Fruit fly (Drosophila melanogaster) whole organism, prepupa: ENCODE results near the gene CG11593.

Source experiments
- Blimp-1 ChIP-seq: fragments of 200-800 bp; sonication (Bioruptor generic); optimal IDR thresholded peaks from 3 replicates; lab custom pipeline; 2017; ENCODE audit warnings: missing biosample characterization, missing genetic modification characterization, mild to moderate bottlenecking, moderate library complexity, missing genetic modification reagents
- CG10669 ChIP-seq: fragments of 200-800 bp; sonication (Bioruptor generic); optimal IDR thresholded peaks from 3 replicates; lab custom pipeline; 2018; ENCODE audit warnings: missing biosample characterization, mild to moderate bottlenecking, missing genetic modification characterization, moderate library complexity
- CG11294 ChIP-seq: fragments of 200-800 bp; sonication (Bioruptor generic); IDR thresholded peaks from 2 replicates; pipeline ENCODE4 v1.3.6; 2022; ENCODE audit warnings: missing biosample characterization, missing genetic modification characterization
- CG11762 ChIP-seq: fragments of 200-800 bp; sonication (Bioruptor generic); optimal IDR thresholded peaks from 3 replicates; lab custom pipeline; 2016; ENCODE audit warnings: missing biosample characterization, missing genetic modification characterization; ENCODE audit not compliant: insufficient read depth
- CG11902 ChIP-seq: fragments of 200-800 bp; sonication (Bioruptor generic); optimal IDR thresholded peaks from 3 replicates; lab custom pipeline; 2016; ENCODE audit warnings: missing biosample characterization, missing genetic modification characterization
- CG15336 ChIP-seq: fragments of 200-800 bp; sonication (Bioruptor generic); IDR thresholded peaks from 2 replicates; pipeline ENCODE4 v1.3.6; 2022; ENCODE audit warnings: missing biosample characterization, missing genetic modification characterization
- CG1621 ChIP-seq: fragments of 200-800 bp; sonication (Bioruptor generic); optimal IDR thresholded peaks from 3 replicates; lab custom pipeline; 2018; ENCODE audit warnings: missing biosample characterization, mild to moderate bottlenecking, missing genetic modification characterization
- CG16779 ChIP-seq: fragments of 200-800 bp; sonication (Bioruptor generic); optimal IDR thresholded peaks from 3 replicates; lab custom pipeline; 2017; ENCODE audit warnings: missing biosample characterization, mild to moderate bottlenecking, missing genetic modification characterization
- CG32006 ChIP-seq: fragments of 200-800 bp; sonication (Bioruptor generic); optimal IDR thresholded peaks from 3 replicates; lab custom pipeline; 2017; ENCODE audit warnings: missing biosample characterization, mild to moderate bottlenecking, missing genetic modification characterization
- CG4318 ChIP-seq: fragments of 200-800 bp; sonication (Bioruptor generic); optimal IDR thresholded peaks from 3 replicates; lab custom pipeline; 2017; ENCODE audit warnings: missing biosample characterization, mild to moderate bottlenecking, missing genetic modification characterization
- CG6163 ChIP-seq: fragments of 200-800 bp; sonication (Bioruptor generic); IDR thresholded peaks from 3 replicates; pipeline ENCODE4 v1.3.6; 2022; ENCODE audit warnings: missing biosample characterization, missing genetic modification characterization
- CG6276 ChIP-seq: fragments of 200-800 bp; sonication (Bioruptor generic); optimal IDR thresholded peaks from 2 replicates; lab custom pipeline; 2017; ENCODE audit warnings: missing biosample characterization, mild to moderate bottlenecking, missing genetic modification characterization
- CG6808 ChIP-seq: fragments of 200-800 bp; sonication (Bioruptor generic); optimal IDR thresholded peaks from 3 replicates; lab custom pipeline; 2017; ENCODE audit warnings: missing biosample characterization, missing genetic modification characterization, mild to moderate bottlenecking, moderate library complexity, missing genetic modification reagents
- CG6854 ChIP-seq: fragments of 200-800 bp; sonication (Bioruptor generic); optimal IDR thresholded peaks from 2 replicates; lab custom pipeline; 2017; ENCODE audit warnings: missing biosample characterization, mild to moderate bottlenecking, missing genetic modification characterization
- CG8119 ChIP-seq: fragments of 200-800 bp; sonication (Bioruptor generic); IDR thresholded peaks from 3 replicates; pipeline ENCODE4 v1.3.6; 2022; ENCODE audit warnings: missing biosample characterization, missing genetic modification characterization
- CG8319 ChIP-seq: fragments of 200-800 bp; sonication (Bioruptor generic); optimal IDR thresholded peaks from 3 replicates; lab custom pipeline; 2016; ENCODE audit warnings: missing biosample characterization, missing genetic modification characterization
- CG8632 ChIP-seq: fragments of 200-800 bp; sonication (Bioruptor generic); optimal IDR thresholded peaks from 3 replicates; lab custom pipeline; 2016; ENCODE audit warnings: missing biosample characterization, missing genetic modification characterization
- Eip78C ChIP-seq: fragments of 200-800 bp; sonication (Bioruptor generic); peaks from one replicate; lab custom pipeline; 2016; ENCODE audit warnings: missing biosample characterization, missing genetic modification characterization
- Eip93F ChIP-seq: fragments of 200-800 bp; sonication (Bioruptor generic); optimal IDR thresholded peaks from 2 replicates; lab custom pipeline; 2016; ENCODE audit warnings: missing biosample characterization, mild to moderate bottlenecking, missing genetic modification characterization
- Ets96B ChIP-seq: fragments of 200-800 bp; optimal IDR thresholded peaks from 2 replicates; lab custom pipeline; 2019; ENCODE audit warnings: missing biosample characterization, mild to moderate bottlenecking, missing genetic modification characterization, moderate library complexity
- Gug ChIP-seq: fragments of 200-800 bp; sonication (Bioruptor generic); IDR thresholded peaks from 2 replicates; pipeline ENCODE4 v1.3.6; 2022; ENCODE audit warnings: missing biosample characterization, missing genetic modification characterization
- Hr39 ChIP-seq: fragments of 200-800 bp; sonication (Bioruptor generic); optimal IDR thresholded peaks from 2 replicates; lab custom pipeline; 2016; ENCODE audit warnings: missing biosample characterization, missing genetic modification characterization
- Hr4 ChIP-seq: fragments of 200-800 bp; sonication (Bioruptor generic); optimal IDR thresholded peaks from 3 replicates; lab custom pipeline; 2016; ENCODE audit warnings: missing biosample characterization, missing genetic modification characterization
- achi ChIP-seq: fragments of 200-800 bp; sonication (Bioruptor generic); optimal IDR thresholded peaks from 3 replicates; lab custom pipeline; 2016; ENCODE audit warnings: missing biosample characterization, missing genetic modification characterization
- acj6 ChIP-seq: fragments of 200-800 bp; sonication (Bioruptor generic); optimal IDR thresholded peaks from 3 replicates; lab custom pipeline; 2016; ENCODE audit warnings: missing biosample characterization, missing genetic modification characterization
- cyc ChIP-seq: fragments of 200-800 bp; sonication (Bioruptor generic); optimal IDR thresholded peaks from 3 replicates; lab custom pipeline; 2016; ENCODE audit warnings: missing biosample characterization, missing genetic modification characterization
- dsx ChIP-seq: fragments of 200-800 bp; optimal IDR thresholded peaks from 3 replicates; lab custom pipeline; 2019; ENCODE audit warnings: missing biosample characterization, mild to moderate bottlenecking, missing genetic modification characterization, moderate library complexity; ENCODE audit not compliant: poor library complexity, severe bottlenecking
- eg ChIP-seq: fragments of 200-800 bp; sonication (Bioruptor generic); IDR thresholded peaks from 3 replicates; pipeline ENCODE4 v1.3.6; 2022; ENCODE audit warnings: missing biosample characterization, missing genetic modification characterization
- esn ChIP-seq: fragments of 200-800 bp; sonication (Bioruptor generic); optimal IDR thresholded peaks from 2 replicates; lab custom pipeline; 2016; ENCODE audit warnings: missing biosample characterization, mild to moderate bottlenecking, missing genetic modification characterization, moderate library complexity
- fd85E ChIP-seq: fragments of 200-800 bp; sonication (Bioruptor generic); optimal IDR thresholded peaks from 3 replicates; lab custom pipeline; 2016; ENCODE audit warnings: missing biosample characterization, missing genetic modification characterization
- svp ChIP-seq: fragments of 200-800 bp; sonication (Bioruptor generic); peaks from one replicate; lab custom pipeline; 2016; ENCODE audit warnings: missing biosample characterization, missing genetic modification characterization
- vri ChIP-seq: fragments of 200-800 bp; sonication (Bioruptor generic); optimal IDR thresholded peaks from 3 replicates; lab custom pipeline; 2016; ENCODE audit warnings: missing biosample characterization, mild to moderate bottlenecking, missing genetic modification characterization

Gene CG11593

DNA sequence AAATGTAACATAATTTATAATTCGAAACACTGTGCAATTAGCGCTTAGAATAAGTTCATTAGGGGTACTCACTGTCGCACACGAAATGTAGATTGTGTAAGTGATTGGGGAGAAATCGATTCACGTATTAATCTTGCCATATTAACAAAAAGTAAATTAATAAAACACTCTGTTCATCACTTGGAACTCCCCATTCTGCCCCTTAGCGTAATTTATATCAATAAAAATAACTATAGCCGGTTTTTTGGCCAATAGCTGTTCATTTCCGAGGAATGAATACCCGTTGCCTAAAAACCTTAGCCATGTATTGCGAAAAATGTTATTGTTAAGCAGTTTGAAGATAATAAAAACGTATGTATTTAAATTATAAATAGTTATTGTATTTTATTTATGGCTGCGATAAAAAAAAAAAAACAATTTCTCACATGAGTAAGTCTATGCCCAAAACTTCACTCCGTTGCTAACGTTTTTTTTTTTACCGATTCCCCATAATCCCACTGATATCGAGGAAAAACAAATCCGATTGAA is 19.1 kb upstream of the CG11593 start, which contains the start of gene Ugt305A1:
Gene Ugt305A1, plus strand, starts transcription at position 478 of the 528 bp plus-strand sequence.
- TF ChIP-seq Eip93F (no peak), Hr4 (GFP tag; lab: Kevin White, UChicago) (peak; percentile 13), CG15336 (GFP tag; lab: Robert Waterston, UW) (peak; percentile 38; the same call in 1 of the 2 replicates), achi (peak; percentile 17), CG8119 (GFP tag; lab: Robert Waterston, UW) (peak; percentile 29; the same call in 1 of the 3 replicates), svp (GFP tag; lab: Kevin White, UChicago) (peak; percentile 14), Gug (GFP tag; lab: Robert Waterston, UW) (no peak)

- peak; percentile 41; the same call in 1 of the 3 replicates for TF ChIP-seq CG6163 (GFP tag; lab: Robert Waterston, UW)
- peak; percentile 63 for TF ChIP-seq Hr4 (GFP tag; lab: Kevin White, UChicago)
- no peak for TF ChIP-seq CG6276
- peak; percentile 72 for TF ChIP-seq Eip78C (GFP tag; lab: Kevin White, UChicago)
- TF ChIP-seq CG32006 (GFP tag; lab: Kevin White, UChicago) = peak; percentile 47
- TF ChIP-seq eg (GFP tag; lab: Robert Waterston, UW) = peak; percentile 40; the same call in 1 of the 3 replicates
- TF ChIP-seq CG15336 (GFP tag; lab: Robert Waterston, UW) = peak; percentile 46
- TF ChIP-seq svp (GFP tag; lab: Kevin White, UChicago) = peak; percentile 6
- TF ChIP-seq CG6808 (GFP tag; lab: Kevin White, UChicago) = no peak
- TF ChIP-seq CG8119 (GFP tag; lab: Robert Waterston, UW) = peak; percentile 34; the same call in 2 of the 3 replicates
Observed at dm6 chr3L:4056812-4057211, 16.5 kb upstream of the CG11593 start.

DNA sequence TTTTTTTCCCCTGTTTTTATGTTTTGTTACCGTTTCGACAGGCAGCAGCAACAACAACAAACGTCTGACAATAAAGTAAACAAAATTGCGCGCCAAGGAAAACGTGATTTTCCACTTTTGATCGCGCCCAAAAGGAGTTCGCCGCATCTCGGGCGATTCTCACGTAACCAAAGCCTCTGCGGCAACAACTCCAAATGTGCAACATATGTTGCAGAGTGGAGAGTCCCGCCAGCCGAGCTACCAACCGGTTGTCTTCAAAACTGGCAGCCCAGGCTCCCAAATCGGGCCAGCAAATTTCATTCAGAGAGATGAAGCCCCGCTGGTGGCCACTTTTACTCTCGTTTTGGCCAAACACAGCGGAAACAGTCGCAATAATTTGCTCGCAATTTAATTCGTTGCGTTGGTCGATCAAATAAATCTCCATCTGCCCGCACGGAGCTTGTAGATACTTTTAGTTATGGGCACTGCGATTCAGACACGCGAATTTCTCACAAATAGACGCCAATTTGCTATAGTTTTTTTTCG is 15.2 kb upstream of the CG11593 start:
- TF ChIP-seq Gug (GFP tag; lab: Robert Waterston, UW) = no peak
- peak; percentile 4 for TF ChIP-seq vri (GFP tag; lab: Kevin White, UChicago)
- TF ChIP-seq CG8119 (GFP tag; lab: Robert Waterston, UW) = 0 out of 3 replicates have a peak, but pooled peaks have one; percentile 35
- peak; percentile 91 for TF ChIP-seq Blimp-1 (GFP tag; lab: Kevin White, UChicago)
- peak; percentile 64 for TF ChIP-seq CG6854
- peak; percentile 77 for TF ChIP-seq dsx (GFP tag; lab: Kevin White, UChicago)

DNA sequence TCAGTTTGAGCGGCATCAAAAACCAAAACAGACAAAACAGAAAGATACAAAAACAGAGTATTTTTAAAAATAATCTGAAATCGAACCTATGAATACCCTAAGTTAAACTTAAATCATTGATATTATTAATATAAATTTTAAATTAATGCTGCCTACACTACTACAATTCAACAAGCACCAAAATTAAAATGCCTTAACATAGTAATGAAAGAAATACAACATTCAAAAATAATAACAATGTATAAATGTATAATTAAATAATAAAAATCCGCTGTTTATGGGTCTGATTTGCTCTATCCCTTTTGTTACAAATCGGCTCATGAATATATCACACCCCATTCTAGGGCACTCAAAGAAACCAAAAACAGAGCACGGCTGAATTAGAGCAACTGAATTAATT is 8.8 kb upstream of the CG11593 start:
- TF ChIP-seq CG16779 (tag; lab: Kevin White, UChicago) (no peak), Hr39 (GFP tag; lab: Kevin White, UChicago) (no peak), Eip78C (GFP tag; lab: Kevin White, UChicago) (peak; percentile 30)

DNA sequence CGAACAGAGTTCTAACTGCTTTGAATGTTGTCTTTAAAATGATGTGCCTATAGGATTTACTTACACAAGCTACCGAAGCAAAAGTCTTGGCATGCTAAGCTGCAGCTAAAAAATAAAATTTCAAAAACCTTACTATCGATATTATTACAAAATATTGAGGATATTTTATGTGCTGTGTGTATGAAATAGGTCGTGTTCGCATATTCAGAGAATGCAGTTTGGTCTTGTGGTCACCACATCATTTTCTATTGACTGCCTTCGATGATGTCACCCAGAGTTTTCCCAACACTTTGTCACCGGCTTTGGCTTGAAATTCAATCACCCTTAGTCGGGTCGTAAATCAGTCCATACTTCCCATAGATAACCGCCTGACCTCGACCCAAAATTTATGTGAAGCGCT is 7.4 kb upstream of the CG11593 start, which contains the start of gene Dpy-30L2:
Gene Dpy-30L2, minus strand, starts transcription at position 101 of the 400 bp plus-strand sequence.
- TF ChIP-seq CG8632 (GFP tag; lab: Kevin White, UChicago) = no peak
- no peak for TF ChIP-seq Hr4 (GFP tag; lab: Kevin White, UChicago)
- TF ChIP-seq Ets96B = no peak
- no peak for TF ChIP-seq Eip93F
- TF ChIP-seq CG4318 = no peak
- no peak for TF ChIP-seq esn
- TF ChIP-seq CG11762 (GFP tag; lab: Kevin White, UChicago) = no peak
- no peak for TF ChIP-seq cyc (GFP tag; lab: Kevin White, UChicago)
- no peak for TF ChIP-seq CG11294 (GFP tag; lab: Robert Waterston, UW)
- no peak for TF ChIP-seq CG8319 (GFP tag; lab: Kevin White, UChicago)
- no peak for TF ChIP-seq Eip78C (GFP tag; lab: Kevin White, UChicago)
- no peak for TF ChIP-seq fd85E
- TF ChIP-seq Gug (GFP tag; lab: Robert Waterston, UW) = no peak
- TF ChIP-seq CG10669 (GFP tag; lab: Kevin White, UChicago) = no peak
- no peak for TF ChIP-seq acj6 (GFP tag; lab: Kevin White, UChicago)
- TF ChIP-seq CG1621 (tag; lab: Kevin White, UChicago) = no peak
- TF ChIP-seq CG11902 (GFP tag; lab: Kevin White, UChicago) = no peak
